Fruit fly (Drosophila melanogaster) whole organism, pupa: ENCODE measurements around the gene CG12520.

Source experiments
- CG12605 ChIP-seq: fragments of 200-800 bp; sonication (Bioruptor generic); IDR thresholded peaks from 2 replicates; pipeline ENCODE4 v1.3.6; 2022; ENCODE audit warnings: missing biosample characterization, missing genetic modification characterization
- EcR ChIP-seq: fragments of 200-800 bp; sonication (Bioruptor generic); optimal IDR thresholded peaks from 3 replicates; lab custom pipeline; 2019; ENCODE audit warnings: missing biosample characterization, missing genetic modification characterization, mild to moderate bottlenecking, moderate library complexity, missing genetic modification reagents

DNA sequence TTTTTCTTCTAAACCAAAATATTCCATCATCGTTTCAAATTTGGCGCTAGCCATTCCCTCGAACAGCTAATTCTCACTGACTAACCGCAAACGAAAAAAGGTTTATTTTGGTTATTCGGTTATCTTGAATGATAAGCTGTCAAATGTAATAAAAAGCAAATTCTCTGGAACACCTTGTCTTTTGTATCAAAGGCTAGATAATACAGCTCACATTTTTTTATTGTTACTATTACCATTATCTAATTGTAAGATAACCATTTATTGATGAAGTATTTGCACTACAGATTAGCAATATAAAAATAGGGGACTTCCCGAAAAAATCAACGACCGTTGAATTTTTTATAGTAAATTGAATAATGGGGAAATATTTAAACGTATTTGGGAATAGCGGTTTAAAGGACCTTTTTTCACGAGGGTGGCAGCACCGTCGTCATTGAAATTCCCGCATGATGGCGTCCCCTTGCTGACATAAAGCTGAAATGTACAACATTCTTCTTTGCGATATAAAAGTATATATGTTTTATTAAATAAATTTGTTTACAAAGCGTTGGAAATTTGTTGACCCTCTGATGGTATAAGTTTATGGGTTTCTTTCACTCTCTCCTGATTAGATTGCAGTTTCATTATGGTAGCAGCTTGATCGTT, 41.2 kb downstream of the CG12520 start, which contains the start of gene CG32107:
- TF ChIP-seq EcR (no peak), CG12605 (GFP tag; lab: Robert Waterston, UW) (no peak)
